Worm (Caenorhabditis elegans) whole organism, young adult: ENCODE data around the gene best-3.

ENCODE experiments used
- let-526 ChIP-seq: fragments of 200-800 bp; sonication (Bioruptor generic); IDR thresholded peaks from 2 replicates; pipeline ENCODE4 v1.3.6; 2022; ENCODE audit warnings: missing genetic modification reagents, missing genetic modification characterization, missing compliant biosample characterization
- snpc-4 ChIP-seq, 5 experiments: fragments of 150-350 bp in 1 of 5; sonication (generic microtip) in 4 of 5; optimal IDR thresholded peaks; 2 replicates each; lab custom pipeline; 2014 to 2018; ENCODE audit warnings: missing genetic modification characterization in 5 of 5, missing biosample characterization in 3 of 5, antibody characterized with exemption in 2 of 5, mild to moderate bottlenecking in 2 of 5, missing compliant biosample characterization in 2 of 5, missing genotype in 2 of 5, moderate library complexity in 2 of 5, missing genetic modification reagents in 1 of 5
- sptf-2 ChIP-seq: fragments of 200-800 bp; sonication (Bioruptor generic); optimal IDR thresholded peaks from 2 replicates; lab custom pipeline; 2018; ENCODE audit warnings: mild to moderate bottlenecking, missing genetic modification characterization, missing compliant biosample characterization
- zim-3 ChIP-seq: sonication (generic microtip); optimal IDR thresholded peaks from 2 replicates; lab custom pipeline; 2017; ENCODE audit warnings: mild to moderate bottlenecking, missing genetic modification characterization, moderate library complexity, missing compliant biosample characterization

- TF ChIP-seq snpc-4 (GFP tag; optimal IDR thresholded peaks at IDR 0.05; lab: Kevin White, UChicago) (no peak), snpc-4 (tag; optimal IDR thresholded peaks at IDR 0.05; lab: Kevin White, UChicago) (no peak), sptf-2 (GFP tag; lab: Kevin White, UChicago) (no peak), let-526 (GFP tag; lab: Robert Waterston, UW) (no peak), zim-3 (tag; lab: Kevin White, UChicago) (no peak)
Measured at ce11 chrII:12685-13084, at the start of gene best-3.
